Fruit fly (Drosophila melanogaster): ENCODE data around the gene CG42296.

CG42296 gene

DNA sequence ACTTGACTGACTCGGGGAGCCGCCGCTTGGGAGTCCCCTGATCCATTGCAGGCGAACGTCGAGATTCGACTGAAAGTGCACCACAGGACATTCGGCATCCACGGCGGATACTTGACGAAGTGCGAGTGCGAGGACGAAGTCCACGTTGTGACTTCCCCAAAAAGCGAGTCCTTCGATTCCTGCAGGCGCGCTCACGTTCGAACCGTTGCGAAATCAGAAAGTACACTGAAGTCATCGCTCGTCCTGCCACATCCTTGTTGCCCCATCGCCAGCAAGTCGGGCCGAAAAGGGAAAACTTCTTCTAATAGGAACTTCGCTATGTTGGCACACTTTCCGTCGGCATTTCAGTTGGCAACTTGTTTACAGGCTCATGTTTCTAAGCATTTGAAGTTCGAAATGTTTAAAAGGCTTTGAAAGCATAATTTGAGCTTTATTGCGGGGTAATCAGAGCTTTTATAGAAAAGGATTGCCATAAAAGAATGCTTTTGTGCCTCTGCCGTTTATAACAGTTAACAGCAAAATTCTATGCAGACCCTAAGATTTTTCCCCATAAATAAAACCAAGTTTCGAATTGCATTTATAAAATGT lies 29.7 kb downstream of the CG42296 start, which contains the start of gene CG33543:
Gene CG33543, minus strand, starts transcription at position 232 of the 588 bp plus-strand sequence.
- TF ChIP-seq psq (optimal IDR thresholded peaks at IDR 0.05): no peak
- no peak for TF ChIP-seq h (optimal IDR thresholded peaks at IDR 0.05)
- no peak for TF ChIP-seq ttk (optimal IDR thresholded peaks at IDR 0.05)
- no peak for TF ChIP-seq insv (optimal IDR thresholded peaks at IDR 0.05)

DNA sequence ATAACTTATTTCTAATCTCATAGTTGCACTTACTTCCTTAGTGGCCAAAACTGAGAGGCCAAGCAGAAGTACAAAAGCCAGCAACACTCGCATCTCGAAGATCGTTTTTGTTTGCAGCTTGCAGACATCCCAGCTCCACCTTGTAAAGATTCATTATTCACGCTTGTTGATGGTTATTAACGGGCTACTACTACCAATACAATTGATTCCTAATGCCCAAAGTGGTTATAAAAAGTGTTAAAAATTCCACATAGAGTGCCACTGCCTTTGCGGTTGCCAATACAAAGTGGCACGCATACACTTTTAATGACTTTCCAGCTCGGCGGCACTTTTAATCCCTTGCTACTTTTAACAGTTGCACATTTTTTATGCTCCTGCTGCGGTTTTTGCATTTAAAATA lies 43.8 kb downstream of the CG42296 start, which contains the start of gene Obp22a:
Gene Obp22a, minus strand, starts transcription at position 101 of the 400 bp plus-strand sequence.
- TF ChIP-seq ttk (optimal IDR thresholded peaks at IDR 0.05): no peak
- no peak for TF ChIP-seq psq (optimal IDR thresholded peaks at IDR 0.05)
- TF ChIP-seq Myc (optimal IDR thresholded peaks at IDR 0.05): no peak
- no peak for TF ChIP-seq h (optimal IDR thresholded peaks at IDR 0.05)
- no peak for TF ChIP-seq insv (optimal IDR thresholded peaks at IDR 0.05)
- no peak for TF ChIP-seq Sin3A (optimal IDR thresholded peaks at IDR 0.05)

DNA sequence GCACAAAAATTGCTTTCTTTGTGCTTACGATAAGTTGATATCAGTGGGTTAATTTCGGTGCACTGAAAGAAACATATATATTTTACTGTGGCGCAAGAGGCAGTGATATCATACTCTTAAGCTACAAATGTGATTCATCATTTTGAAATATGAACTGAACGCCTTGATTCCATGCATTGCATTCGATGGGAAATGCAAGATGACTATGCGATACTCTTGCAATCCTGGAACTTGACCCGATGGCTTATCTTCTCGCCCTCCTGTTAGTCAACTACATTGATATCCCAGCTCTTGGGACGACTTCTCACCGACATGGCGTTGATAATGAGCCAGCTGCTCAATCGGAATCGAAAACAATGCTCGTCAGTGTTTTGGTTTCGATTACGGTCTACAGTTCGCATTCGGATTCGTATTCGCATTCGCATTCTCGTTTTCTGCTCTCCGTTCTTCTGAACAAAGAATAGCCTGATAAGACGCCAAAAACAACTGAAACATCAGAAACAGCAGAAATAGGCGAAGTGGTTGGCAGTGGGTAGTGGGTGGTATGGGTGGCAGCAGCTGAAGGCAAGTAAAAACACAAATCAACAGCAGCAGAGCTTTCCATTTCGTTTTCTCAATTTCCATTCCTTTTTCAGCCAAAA lies 46.4 kb downstream of the CG42296 start:
- TF ChIP-seq h (optimal IDR thresholded peaks at IDR 0.05): no peak
- TF ChIP-seq insv (optimal IDR thresholded peaks at IDR 0.05): no peak
- TF ChIP-seq Sin3A (optimal IDR thresholded peaks at IDR 0.05): no peak
- TF ChIP-seq psq (optimal IDR thresholded peaks at IDR 0.05): no peak
- no peak for TF ChIP-seq ttk (optimal IDR thresholded peaks at IDR 0.05)
- TF ChIP-seq Myc (optimal IDR thresholded peaks at IDR 0.05): no peak

DNA sequence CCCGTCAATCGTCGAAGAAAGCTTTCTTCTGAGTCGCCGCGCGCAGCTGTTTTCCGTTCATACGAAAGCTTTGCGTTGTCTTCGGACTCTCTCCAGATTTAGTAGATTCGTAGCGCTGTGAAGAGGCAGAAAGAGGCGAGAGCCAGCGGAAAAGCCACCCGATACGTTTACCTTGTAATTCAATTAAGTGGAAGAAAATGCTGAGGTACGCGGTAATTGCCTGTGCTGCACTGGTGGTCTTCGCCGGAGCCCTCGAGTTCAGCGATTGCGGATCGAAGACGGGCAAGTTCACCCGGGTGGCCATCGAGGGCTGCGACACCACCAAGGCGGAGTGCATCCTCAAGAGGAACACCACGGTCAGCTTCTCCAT lies 47.7 kb downstream of the CG42296 start, which contains the start of gene Npc2a:
Gene Npc2a, plus strand, starts transcription at position 99 of the 370 bp plus-strand sequence.
- TF ChIP-seq insv (optimal IDR thresholded peaks at IDR 0.05) (no peak), Sin3A (optimal IDR thresholded peaks at IDR 0.05) (no peak), h (optimal IDR thresholded peaks at IDR 0.05) (no peak), Myc (optimal IDR thresholded peaks at IDR 0.05) (no peak), psq (optimal IDR thresholded peaks at IDR 0.05) (no peak), ttk (optimal IDR thresholded peaks at IDR 0.05) (no peak)

DNA sequence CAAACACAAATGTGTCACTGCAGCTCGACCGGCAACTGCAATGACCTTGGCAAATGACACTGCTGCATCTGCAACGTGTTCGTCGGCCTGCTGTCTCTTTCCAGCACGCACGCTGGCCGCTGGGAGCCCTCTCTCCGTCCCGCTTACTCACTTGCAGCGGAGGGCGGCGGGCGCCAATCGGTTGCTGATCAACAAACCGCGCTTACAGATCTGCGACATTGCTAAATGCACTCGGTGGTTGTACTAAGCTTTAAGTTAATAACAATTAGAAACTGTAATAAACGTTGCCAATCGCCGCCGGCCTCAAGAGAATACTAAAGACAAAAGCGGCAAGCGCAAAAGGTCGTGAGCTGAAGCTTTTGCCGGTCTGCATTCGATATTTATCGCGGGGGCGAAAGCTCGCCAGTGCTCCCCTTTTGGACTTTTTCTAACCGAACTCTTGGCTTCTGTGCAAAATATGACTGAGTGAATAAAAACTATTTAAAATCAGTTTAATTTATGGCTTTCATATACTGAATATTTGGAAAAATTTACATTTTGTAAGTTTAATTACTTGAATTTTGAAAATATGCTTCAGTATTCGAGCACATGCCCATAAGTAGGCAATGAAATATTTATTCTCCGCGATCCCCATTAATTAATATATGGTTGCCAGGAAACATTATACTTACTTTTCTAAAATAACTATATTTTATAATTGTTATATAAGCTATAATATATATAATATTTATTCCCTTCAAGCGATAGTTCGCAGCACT lies 48.2 kb downstream of the CG42296 start, which contains the start of gene Got2:
Gene Got2, minus strand, starts transcription at position 325 of the 758 bp plus-strand sequence.
- TF ChIP-seq Myc (optimal IDR thresholded peaks at IDR 0.05): no peak
- no peak for TF ChIP-seq psq (optimal IDR thresholded peaks at IDR 0.05)

DNA sequence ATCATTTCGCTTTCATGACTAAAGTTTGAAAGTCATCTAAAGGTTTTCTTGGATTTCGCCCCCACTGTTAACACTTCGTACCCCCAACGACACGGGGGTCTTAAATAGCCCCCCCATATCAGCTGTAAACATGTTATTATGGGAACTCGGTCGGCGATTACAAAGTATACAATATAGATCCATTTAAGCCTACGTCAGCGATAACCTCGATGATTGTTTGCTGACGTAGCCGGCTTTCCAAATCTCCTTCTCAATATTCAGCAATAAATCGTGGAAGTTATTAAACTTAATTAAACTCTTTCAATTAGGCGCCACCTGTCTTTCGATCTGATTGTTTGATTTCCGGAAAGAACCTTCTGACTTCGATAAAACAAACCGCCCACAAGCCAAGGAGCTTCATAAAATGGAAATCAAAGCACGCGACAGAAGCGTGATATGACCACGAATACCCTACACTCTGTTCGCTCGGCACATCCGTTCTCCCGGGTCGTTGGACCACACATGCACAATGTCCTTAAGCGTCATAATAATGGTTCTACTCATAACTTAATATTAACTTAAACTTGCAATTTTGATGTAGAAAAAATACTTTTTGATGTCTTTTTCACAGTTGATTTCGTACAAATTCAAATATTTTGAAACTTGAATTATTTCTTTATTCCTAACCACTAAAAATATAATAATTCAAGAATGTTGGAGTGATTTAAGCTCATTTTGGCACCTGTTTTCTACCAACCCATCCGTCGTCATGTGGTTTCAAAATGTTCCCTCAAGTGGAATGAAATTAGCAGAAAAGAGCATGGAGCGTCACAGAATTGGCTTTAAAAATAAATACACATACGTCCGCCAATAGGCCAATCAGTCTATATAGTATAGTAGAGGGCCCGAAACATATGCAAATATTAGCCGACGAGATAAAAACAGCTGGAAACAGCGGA lies 49.2 kb downstream of the CG42296 start:
- no peak for TF ChIP-seq insv (optimal IDR thresholded peaks at IDR 0.05)
- no peak for TF ChIP-seq Sin3A (optimal IDR thresholded peaks at IDR 0.05)
- no peak for TF ChIP-seq h (optimal IDR thresholded peaks at IDR 0.05)
- TF ChIP-seq psq (optimal IDR thresholded peaks at IDR 0.05): no peak
- no peak for TF ChIP-seq Myc (optimal IDR thresholded peaks at IDR 0.05)
- TF ChIP-seq ttk (optimal IDR thresholded peaks at IDR 0.05): no peak

Data from Kc167 (cell line).